Worm (Caenorhabditis elegans): ENCODE data around the gene gst-26.

gst-26 gene

ce11 chrII:15165681-15166235, 1.4 kb upstream of the gst-26 start, which contains the start of gene gst-27 (continued):
- peak; percentile 83 for TF ChIP-seq lin-1 (GFP tag; IDR thresholded peaks at IDR 0.05)
- peak; percentile 90 for TF ChIP-seq gei-8 (GFP tag; optimal IDR thresholded peaks at IDR 0.05)
- peak; percentile 33 for TF ChIP-seq R02D3.7 (tag; optimal IDR thresholded peaks at IDR 0.05)
- peak; percentile 47 for TF ChIP-seq aly-2 (tag; optimal IDR thresholded peaks at IDR 0.05)
- no peak for TF ChIP-seq ZK546.5 (tag; optimal IDR thresholded peaks at IDR 0.05)

- TF ChIP-seq aha-1 (tag) (peak; percentile 53), nhr-237 (tag; optimal IDR thresholded peaks at IDR 0.05) (no peak), Y75B8A.6 (GFP tag; IDR thresholded peaks at IDR 0.05) (no peak)
Observed at ce11 chrII:15158364-15158763, 6.0 kb downstream of the gst-26 start.

DNA sequence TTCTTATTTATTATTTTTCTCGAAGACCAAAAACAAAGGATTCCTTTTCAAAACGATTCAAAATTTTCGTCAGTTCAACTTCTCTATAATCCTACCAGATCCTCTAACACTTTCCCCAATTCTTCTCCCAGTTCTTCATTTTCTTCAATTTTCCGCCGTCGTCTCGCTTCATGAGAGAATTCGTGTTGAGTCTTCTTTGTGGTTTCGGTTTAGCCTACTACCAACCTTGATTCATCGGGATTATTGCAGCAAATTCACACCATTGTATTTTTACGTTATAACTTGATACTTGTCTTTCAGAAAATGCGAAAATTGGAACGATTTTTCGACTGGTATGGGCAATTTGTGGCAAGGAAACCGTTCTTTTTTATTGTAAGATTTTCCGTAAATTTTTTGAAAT, 6.5 kb downstream of the gst-26 start, which contains the start of gene ptr-20:
Gene ptr-20 (plus strand): TSS at position 301 of the 400 bp plus-strand sequence.
- TF ChIP-seq attf-4 (tag; optimal IDR thresholded peaks at IDR 0.05) (no peak), nhr-76 (tag; optimal IDR thresholded peaks at IDR 0.05) (no peak), lin-38 (GFP tag; IDR thresholded peaks at IDR 0.05) (no peak)

DNA sequence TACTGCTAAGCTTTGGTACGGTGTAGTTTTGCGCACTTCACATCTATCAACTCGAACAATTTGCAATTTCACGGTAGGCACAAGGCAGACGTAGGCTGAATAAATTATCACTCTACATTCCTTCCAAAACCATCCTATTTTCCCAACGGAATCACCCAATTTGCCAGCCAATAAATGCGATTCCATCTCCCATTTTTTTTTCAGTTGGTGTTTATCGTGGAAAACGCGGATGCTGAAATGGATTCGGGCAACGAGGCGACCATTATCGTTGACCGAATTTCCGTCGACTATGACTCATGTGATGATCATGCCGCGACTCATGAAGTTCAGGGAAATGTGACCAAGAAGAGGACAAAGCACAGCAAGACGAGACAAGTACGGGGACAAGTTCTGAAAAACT, 15.9 kb downstream of the gst-26 start:
- peak in 1 of 2 experiments; percentile 52 for TF ChIP-seq unc-62 (GFP tag; optimal IDR thresholded peaks at IDR 0.05 in 1 of 2)
- no peak for TF ChIP-seq unc-62 (tag; optimal IDR thresholded peaks at IDR 0.05)
- no peak for TF ChIP-seq zfp-2 (tag; optimal IDR thresholded peaks at IDR 0.05)
- TF ChIP-seq spr-1 (tag; optimal IDR thresholded peaks at IDR 0.05), result no peak
- TF ChIP-seq aha-1 (tag), result peak; percentile 46
- TF ChIP-seq nhr-42 (GFP tag; IDR thresholded peaks at IDR 0.05), result no peak

DNA sequence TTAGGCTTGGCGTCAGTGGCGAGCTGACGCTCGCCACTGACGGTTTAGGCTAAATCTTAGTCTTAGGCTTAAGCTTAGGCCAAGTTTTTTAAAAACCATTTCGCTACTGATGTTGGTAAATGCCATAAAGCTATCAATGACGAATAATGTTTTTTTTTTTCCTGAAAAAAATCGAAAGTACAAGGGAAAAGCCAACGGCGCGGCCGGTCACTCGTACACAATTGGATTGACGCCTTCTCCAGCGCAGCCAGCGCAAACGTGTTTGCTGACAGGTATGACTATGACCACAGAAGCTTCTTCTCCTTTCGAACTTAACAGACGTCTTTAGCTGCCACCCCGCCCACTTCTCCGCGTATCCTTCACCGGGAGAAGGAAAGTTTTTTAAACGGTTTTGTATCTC, 18.8 kb downstream of the gst-26 start, which contains the start of gene Y53F4B.27:
Gene Y53F4B.27 (plus strand): TSS at position 301 of the 400 bp plus-strand sequence.
- TF ChIP-seq hlh-30 (tag; optimal IDR thresholded peaks at IDR 0.05; ENCODE audit: insufficient read depth), result no peak
- TF ChIP-seq hlh-11 (tag; optimal IDR thresholded peaks at IDR 0.05), result peak; percentile 24
- TF ChIP-seq unc-62 (GFP tag; optimal IDR thresholded peaks at IDR 0.05 in 1 of 2), result peak in 1 of 2 experiments; percentile 36
- TF ChIP-seq unc-62 (tag; optimal IDR thresholded peaks at IDR 0.05), result no peak
- no peak for TF ChIP-seq fos-1 (tag; optimal IDR thresholded peaks at IDR 0.05)
- TF ChIP-seq aha-1 (tag), result peak; percentile 96

DNA sequence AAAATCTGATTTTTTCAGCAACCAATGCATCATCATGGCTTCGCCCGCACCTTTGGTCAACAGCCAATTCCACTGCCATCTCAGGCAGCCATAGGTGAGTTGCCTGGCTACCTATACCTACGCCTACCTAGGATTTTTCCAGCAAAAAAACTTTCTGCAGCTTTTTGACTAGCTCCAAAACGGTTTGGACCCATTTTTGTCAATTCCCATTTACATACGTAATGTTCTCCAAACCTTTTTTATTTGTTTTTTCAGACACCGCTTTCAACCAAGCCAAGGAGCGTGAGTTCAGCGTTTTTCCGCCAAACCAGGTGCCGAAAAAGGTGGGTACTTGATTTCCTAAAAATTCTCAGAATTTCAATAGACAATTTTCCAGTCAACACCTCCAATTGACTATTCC, 20.6 kb downstream of the gst-26 start:
- TF ChIP-seq F44E2.7 (GFP tag; IDR thresholded peaks at IDR 0.05) (no peak), skn-1 (tag; optimal IDR thresholded peaks at IDR 0.05) (no peak), zfp-3 (GFP tag; conservative IDR thresholded peaks at IDR 0.05) (no peak), ztf-7 (tag; optimal IDR thresholded peaks at IDR 0.05) (no peak), pha-4 (GFP tag; IDR thresholded peaks at IDR 0.05) (no peak), pha-4 (tag; optimal IDR thresholded peaks at IDR 0.05) (no peak), lin-39 (tag; optimal IDR thresholded peaks at IDR 0.05) (no peak), F37D6.2 (tag; optimal IDR thresholded peaks at IDR 0.05) (no peak), nhr-237 (tag; optimal IDR thresholded peaks at IDR 0.05) (no peak), cey-2 (tag; optimal IDR thresholded peaks at IDR 0.05; ENCODE audit: borderline replicate concordance, insufficient read depth) (no peak), hif-1 (tag; optimal IDR thresholded peaks at IDR 0.05) (no peak), ceh-62 (tag; optimal IDR thresholded peaks at IDR 0.05) (no peak), egl-27 (tag; optimal IDR thresholded peaks at IDR 0.05) (no peak), hlh-11 (tag; optimal IDR thresholded peaks at IDR 0.05) (no peak), zag-1 (tag; optimal IDR thresholded peaks at IDR 0.05) (no peak), hlh-30 (tag; optimal IDR thresholded peaks at IDR 0.05; ENCODE audit: insufficient read depth) (no peak), nhr-102 (tag; optimal IDR thresholded peaks at IDR 0.05) (no peak)
